Fruit fly (Drosophila melanogaster) whole organism, prepupa: ENCODE data around the gene GatA.

ENCODE experiments used
- Blimp-1 ChIP-seq: fragments of 200-800 bp; sonication (Bioruptor generic); optimal IDR thresholded peaks from 3 replicates; lab custom pipeline; 2017; ENCODE audit warnings: missing biosample characterization, missing genetic modification characterization, mild to moderate bottlenecking, moderate library complexity, missing genetic modification reagents
- CG10669 ChIP-seq: fragments of 200-800 bp; sonication (Bioruptor generic); optimal IDR thresholded peaks from 3 replicates; lab custom pipeline; 2018; ENCODE audit warnings: missing biosample characterization, mild to moderate bottlenecking, missing genetic modification characterization, moderate library complexity
- CG1621 ChIP-seq: fragments of 200-800 bp; sonication (Bioruptor generic); optimal IDR thresholded peaks from 3 replicates; lab custom pipeline; 2018; ENCODE audit warnings: missing biosample characterization, mild to moderate bottlenecking, missing genetic modification characterization
- CG3032 ChIP-seq: fragments of 200-800 bp; optimal IDR thresholded peaks from 2 replicates; lab custom pipeline; 2019; ENCODE audit warnings: missing biosample characterization, mild to moderate bottlenecking, missing genetic modification characterization, moderate library complexity
- CG31627 ChIP-seq: fragments of 200-800 bp; sonication (Bioruptor generic); optimal IDR thresholded peaks from 3 replicates; lab custom pipeline; 2016; ENCODE audit warnings: missing biosample characterization, missing genetic modification characterization
- CG6163 ChIP-seq: fragments of 200-800 bp; sonication (Bioruptor generic); IDR thresholded peaks from 3 replicates; pipeline ENCODE4 v1.3.6; 2022; ENCODE audit warnings: missing biosample characterization, missing genetic modification characterization
- CG6276 ChIP-seq: fragments of 200-800 bp; sonication (Bioruptor generic); optimal IDR thresholded peaks from 2 replicates; lab custom pipeline; 2017; ENCODE audit warnings: missing biosample characterization, mild to moderate bottlenecking, missing genetic modification characterization
- CG6792 ChIP-seq: fragments of 200-800 bp; sonication (Bioruptor generic); optimal IDR thresholded peaks from 3 replicates; lab custom pipeline; 2016; ENCODE audit warnings: missing biosample characterization, missing genetic modification characterization
- CG6854 ChIP-seq: fragments of 200-800 bp; sonication (Bioruptor generic); optimal IDR thresholded peaks from 2 replicates; lab custom pipeline; 2017; ENCODE audit warnings: missing biosample characterization, mild to moderate bottlenecking, missing genetic modification characterization
- CG7368 ChIP-seq: fragments of 200-800 bp; sonication (Bioruptor generic); optimal IDR thresholded peaks from 3 replicates; lab custom pipeline; 2016; ENCODE audit warnings: missing biosample characterization, missing genetic modification characterization
- CG8319 ChIP-seq: fragments of 200-800 bp; sonication (Bioruptor generic); optimal IDR thresholded peaks from 3 replicates; lab custom pipeline; 2016; ENCODE audit warnings: missing biosample characterization, missing genetic modification characterization
- Eip75B ChIP-seq: fragments of 200-800 bp; sonication (Bioruptor generic); optimal IDR thresholded peaks from 3 replicates; lab custom pipeline; 2016; ENCODE audit warnings: missing biosample characterization, missing genetic modification characterization
- Eip78C ChIP-seq: fragments of 200-800 bp; sonication (Bioruptor generic); peaks from one replicate; lab custom pipeline; 2016; ENCODE audit warnings: missing biosample characterization, missing genetic modification characterization
- Ets21C ChIP-seq: fragments of 200-800 bp; sonication (Bioruptor generic); optimal IDR thresholded peaks from 3 replicates; lab custom pipeline; 2016; ENCODE audit warnings: missing biosample characterization, missing genetic modification characterization
- Ets96B ChIP-seq: fragments of 200-800 bp; optimal IDR thresholded peaks from 2 replicates; lab custom pipeline; 2019; ENCODE audit warnings: missing biosample characterization, mild to moderate bottlenecking, missing genetic modification characterization, moderate library complexity
- Hr38 ChIP-seq: sonication (Bioruptor generic); optimal IDR thresholded peaks from 2 replicates; lab custom pipeline; 2016; ENCODE audit warnings: missing biosample characterization, missing genetic modification characterization
- Hr4 ChIP-seq: fragments of 200-800 bp; sonication (Bioruptor generic); optimal IDR thresholded peaks from 3 replicates; lab custom pipeline; 2016; ENCODE audit warnings: missing biosample characterization, missing genetic modification characterization
- Met ChIP-seq: fragments of 200-800 bp; sonication (Bioruptor generic); optimal IDR thresholded peaks from 3 replicates; lab custom pipeline; 2016; ENCODE audit warnings: missing biosample characterization, missing genetic modification characterization
- OdsH ChIP-seq: fragments of 200-800 bp; sonication (Bioruptor generic); optimal IDR thresholded peaks from 3 replicates; lab custom pipeline; 2016; ENCODE audit warnings: missing biosample characterization, missing genetic modification characterization
- Smox ChIP-seq: fragments of 200-800 bp; sonication (Bioruptor generic); optimal IDR thresholded peaks from 3 replicates; lab custom pipeline; 2016; ENCODE audit warnings: missing biosample characterization, missing genetic modification characterization
- Sox102F ChIP-seq: fragments of 200-800 bp; sonication (Bioruptor generic); optimal IDR thresholded peaks from 2 replicates; lab custom pipeline; 2016; ENCODE audit warnings: missing biosample characterization, mild to moderate bottlenecking, missing genetic modification characterization
- Sox14 ChIP-seq: fragments of 200-800 bp; sonication (Bioruptor generic); optimal IDR thresholded peaks from 3 replicates; lab custom pipeline; 2016; ENCODE audit warnings: missing biosample characterization, missing genetic modification characterization
- Sox15 ChIP-seq: fragments of 200-800 bp; sonication (Bioruptor generic); optimal IDR thresholded peaks from 3 replicates; lab custom pipeline; 2016; ENCODE audit warnings: missing biosample characterization, missing genetic modification characterization
- achi ChIP-seq: fragments of 200-800 bp; sonication (Bioruptor generic); optimal IDR thresholded peaks from 3 replicates; lab custom pipeline; 2016; ENCODE audit warnings: missing biosample characterization, missing genetic modification characterization
- dac ChIP-seq: fragments of 200-800 bp; sonication (Bioruptor generic); optimal IDR thresholded peaks from 2 replicates; lab custom pipeline; 2017; ENCODE audit warnings: missing biosample characterization, mild to moderate bottlenecking, missing genetic modification characterization
- dsx ChIP-seq: fragments of 200-800 bp; optimal IDR thresholded peaks from 3 replicates; lab custom pipeline; 2019; ENCODE audit warnings: missing biosample characterization, mild to moderate bottlenecking, missing genetic modification characterization, moderate library complexity; ENCODE audit not compliant: poor library complexity, severe bottlenecking
- esn ChIP-seq: fragments of 200-800 bp; sonication (Bioruptor generic); optimal IDR thresholded peaks from 2 replicates; lab custom pipeline; 2016; ENCODE audit warnings: missing biosample characterization, mild to moderate bottlenecking, missing genetic modification characterization, moderate library complexity
- fkh ChIP-seq: fragments of 200-800 bp; sonication (Bioruptor generic); optimal IDR thresholded peaks from 3 replicates; lab custom pipeline; 2017; ENCODE audit warnings: missing biosample characterization, mild to moderate bottlenecking, missing genetic modification characterization, moderate library complexity
- lz ChIP-seq: fragments of 200-800 bp; sonication (Bioruptor generic); optimal IDR thresholded peaks from 3 replicates; lab custom pipeline; 2016; ENCODE audit warnings: missing biosample characterization, missing genetic modification characterization
- pdm3 ChIP-seq: fragments of 200-800 bp; sonication (Bioruptor generic); optimal IDR thresholded peaks from 3 replicates; lab custom pipeline; 2016; ENCODE audit warnings: missing biosample characterization, missing genetic modification characterization
- salr ChIP-seq, 2 experiments: fragments of 200-800 bp; sonication (Bioruptor generic); optimal IDR thresholded peaks; 3 replicates each; lab custom pipeline; 2016 to 2018; ENCODE audit warnings: missing biosample characterization in 2 of 2, missing genetic modification characterization in 2 of 2, mild to moderate bottlenecking in 1 of 2
- topi ChIP-seq: fragments of 200-800 bp; sonication (Bioruptor generic); optimal IDR thresholded peaks from 3 replicates; lab custom pipeline; 2016; ENCODE audit warnings: missing biosample characterization, missing genetic modification characterization
- vri ChIP-seq: fragments of 200-800 bp; sonication (Bioruptor generic); optimal IDR thresholded peaks from 3 replicates; lab custom pipeline; 2016; ENCODE audit warnings: missing biosample characterization, mild to moderate bottlenecking, missing genetic modification characterization

The GatA gene

dm6 chr3R:19056884-19057283 lies 28.2 kb upstream of the GatA start (continued):
- peak; percentile 66 for TF ChIP-seq Eip78C (GFP tag; lab: Kevin White, UChicago)
- TF ChIP-seq CG7368 (GFP tag; lab: Kevin White, UChicago), result no peak
- TF ChIP-seq dac (GFP tag; lab: Kevin White, UChicago), result no peak
- no peak for TF ChIP-seq topi (GFP tag; lab: Kevin White, UChicago)
- no peak for TF ChIP-seq pdm3 (GFP tag; lab: Kevin White, UChicago)
- peak; percentile 11 for TF ChIP-seq Hr4
- TF ChIP-seq, all 60 proteins: peak for 15

- TF ChIP-seq Eip78C (GFP tag; lab: Kevin White, UChicago) (peak; percentile 30), lz (GFP tag; lab: Kevin White, UChicago) (no peak), CG31627 (GFP tag; lab: Kevin White, UChicago) (no peak), Met (GFP tag; lab: Kevin White, UChicago) (peak; percentile 39)
Measured at dm6 chr3R:19054839-19055238, 26.2 kb upstream of the GatA start.

dm6 chr3R:19052475-19052874 lies 23.8 kb upstream of the GatA start:
- no peak for TF ChIP-seq Ets96B (tag; lab: Kevin White, UChicago)
- TF ChIP-seq CG8319 (GFP tag; lab: Kevin White, UChicago), result no peak
- no peak for TF ChIP-seq Hr38 (GFP tag; lab: Kevin White, UChicago)

- no peak for TF ChIP-seq salr (GFP tag; optimal IDR thresholded peaks at IDR 0.05; lab: Kevin White, UChicago)
- no peak for TF ChIP-seq dsx
- peak; percentile 67 for TF ChIP-seq vri (GFP tag; lab: Kevin White, UChicago)
- no peak for TF ChIP-seq CG6163
- TF ChIP-seq dac (GFP tag; lab: Kevin White, UChicago), result no peak
- TF ChIP-seq Smox, result no peak
Measured at dm6 chr3R:19051247-19051646, 22.6 kb upstream of the GatA start.

dm6 chr3R:19044638-19045037 lies 16.0 kb upstream of the GatA start:
- TF ChIP-seq fkh (no peak), Hr38 (GFP tag; lab: Kevin White, UChicago) (no peak), CG6792 (GFP tag; lab: Kevin White, UChicago) (no peak), Ets21C (no peak)

- TF ChIP-seq achi (GFP tag; lab: Kevin White, UChicago), result no peak
- TF ChIP-seq Eip75B (GFP tag; lab: Kevin White, UChicago), result no peak
- TF ChIP-seq Sox15 (GFP tag; lab: Kevin White, UChicago), result no peak
- no peak for TF ChIP-seq Ets21C
- TF ChIP-seq Smox, result no peak
- TF ChIP-seq, all 60 proteins: peak for 0
Measured at dm6 chr3R:19040685-19041084, 12.0 kb upstream of the GatA start.

- TF ChIP-seq CG3032 (tag; lab: Kevin White, UChicago), result no peak
- TF ChIP-seq Blimp-1 (GFP tag; lab: Kevin White, UChicago), result peak; percentile 96
- TF ChIP-seq Ets96B (tag; lab: Kevin White, UChicago), result no peak
- TF ChIP-seq esn (GFP tag; lab: Kevin White, UChicago), result no peak
- no peak for TF ChIP-seq dsx
- peak; percentile 31 for TF ChIP-seq Sox102F
- no peak for TF ChIP-seq CG10669
- TF ChIP-seq CG6854, result peak; percentile 91
- no peak for TF ChIP-seq CG7368 (GFP tag; lab: Kevin White, UChicago)
- TF ChIP-seq Met (GFP tag; lab: Kevin White, UChicago), result peak; percentile 0
- TF ChIP-seq salr (GFP tag; optimal IDR thresholded peaks at IDR 0.05; lab: Kevin White, UChicago), result no peak
- TF ChIP-seq CG1621 (tag; lab: Kevin White, UChicago), result no peak
- no peak for TF ChIP-seq OdsH (GFP tag; lab: Kevin White, UChicago)
- no peak for TF ChIP-seq dac (GFP tag; lab: Kevin White, UChicago)
- no peak for TF ChIP-seq Sox14
- TF ChIP-seq CG6276 (GFP tag; lab: Kevin White, UChicago), result no peak
- TF ChIP-seq Sox15 (GFP tag; lab: Kevin White, UChicago), result no peak
Measured at dm6 chr3R:19036521-19037142, 8.0 kb upstream of the GatA start.
